Worm (Caenorhabditis elegans): Measurements from ENCODE around the gene F36H5.8.

The F36H5.8 gene

DNA sequence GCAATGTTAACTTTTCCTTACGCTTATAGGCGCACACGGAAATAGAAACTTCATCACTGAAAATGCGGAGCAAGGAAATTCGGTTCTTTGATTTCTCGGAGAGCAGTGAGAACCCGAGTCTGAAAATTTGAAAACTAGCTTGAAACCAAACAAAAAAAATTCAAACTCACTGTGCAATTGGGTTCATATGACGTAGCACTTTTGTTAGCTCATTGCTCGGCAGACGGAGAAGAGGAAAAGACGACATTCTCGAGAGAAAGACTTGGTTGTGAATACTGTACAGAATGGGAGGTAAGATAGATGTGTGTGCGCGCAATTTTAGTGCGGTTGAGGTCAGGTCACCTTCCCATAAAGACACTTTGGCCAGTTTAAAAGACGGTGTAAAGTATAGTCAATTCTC lies at the start of gene F36H5.8, which contains the start of gene F36H5.13:
Gene F36H5.8, minus strand, starts transcription at position 274 of the 400 bp plus-strand sequence.
Gene F36H5.13, minus strand, starts transcription at position 101 of the 400 bp plus-strand sequence.
- no peak for TF ChIP-seq ztf-1 (GFP tag; conservative IDR thresholded peaks at IDR 0.05)
- no peak for TF ChIP-seq mdl-1 (tag; optimal IDR thresholded peaks at IDR 0.05)
- no peak for TF ChIP-seq ceh-82 (tag; optimal IDR thresholded peaks at IDR 0.05)
- no peak for TF ChIP-seq nhr-12 (tag; optimal IDR thresholded peaks at IDR 0.05)
- TF ChIP-seq ZK546.5 (tag; optimal IDR thresholded peaks at IDR 0.05), result no peak
- no peak for TF ChIP-seq lsy-2 (tag; optimal IDR thresholded peaks at IDR 0.05)
- no peak for TF ChIP-seq dmd-4 (tag; optimal IDR thresholded peaks at IDR 0.05)
- no peak for TF ChIP-seq aly-2 (tag; optimal IDR thresholded peaks at IDR 0.05)
- no peak for TF ChIP-seq skn-1 (tag; optimal IDR thresholded peaks at IDR 0.05)
- no peak for TF ChIP-seq sem-4 (tag; optimal IDR thresholded peaks at IDR 0.05)
- no peak for TF ChIP-seq ama-1 (optimal IDR thresholded peaks at IDR 0.05)
- TF ChIP-seq F13H6.1 (tag; optimal IDR thresholded peaks at IDR 0.05), result no peak
- no peak for TF ChIP-seq crh-2 (tag; optimal IDR thresholded peaks at IDR 0.05)
- no peak for TF ChIP-seq ceh-16 (tag; optimal IDR thresholded peaks at IDR 0.05)
- no peak for TF ChIP-seq Y55F3AM.14 (GFP tag; optimal IDR thresholded peaks at IDR 0.05)

- TF ChIP-seq peb-1 (tag; optimal IDR thresholded peaks at IDR 0.05) (no peak), crh-2 (tag; optimal IDR thresholded peaks at IDR 0.05) (no peak), fos-1 (tag; optimal IDR thresholded peaks at IDR 0.05) (no peak), F13H6.1 (tag; optimal IDR thresholded peaks at IDR 0.05) (no peak), ztf-1 (GFP tag; conservative IDR thresholded peaks at IDR 0.05) (no peak), nhr-129 (tag; optimal IDR thresholded peaks at IDR 0.05) (no peak), lin-39 (tag; optimal IDR thresholded peaks at IDR 0.05) (no peak), elt-3 (tag; optimal IDR thresholded peaks at IDR 0.05) (no peak), nhr-6 (tag; optimal IDR thresholded peaks at IDR 0.05) (no peak), elt-1 (tag; optimal IDR thresholded peaks at IDR 0.05) (no peak)
Measured at ce11 chrII:1788087-1788486, 37.6 kb upstream of the F36H5.8 start, which contains the start of the genes C08F1.6 and fbxb-13. C08F1.6 (minus strand) TSS chrII:1788187. fbxb-13 (plus strand) TSS chrII:1788277.

DNA sequence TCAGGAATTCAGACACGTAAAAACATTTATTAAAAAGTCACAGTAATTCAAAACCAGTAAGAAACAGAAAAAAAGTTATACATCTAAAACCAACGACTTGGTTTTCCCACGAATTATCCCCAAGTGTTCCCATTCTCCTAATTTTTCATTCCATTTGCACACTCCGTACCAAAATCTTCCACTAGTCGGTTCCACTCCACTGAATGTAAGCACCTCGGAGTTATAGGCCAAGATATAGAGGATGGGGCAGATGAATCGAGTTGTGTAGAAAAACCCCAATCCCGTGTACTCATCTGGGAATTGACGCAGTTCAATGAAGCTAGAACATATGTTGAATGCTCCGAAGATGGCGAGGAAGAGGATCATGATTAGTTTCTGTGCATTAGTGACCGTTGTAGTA lies 36.7 kb upstream of the F36H5.8 start:
- TF ChIP-seq ceh-82 (tag; optimal IDR thresholded peaks at IDR 0.05) (no peak), nhr-21 (tag; optimal IDR thresholded peaks at IDR 0.05) (no peak), elt-1 (tag; optimal IDR thresholded peaks at IDR 0.05) (no peak), nhr-237 (tag; optimal IDR thresholded peaks at IDR 0.05) (no peak), nhr-10 (tag; optimal IDR thresholded peaks at IDR 0.05) (no peak), lin-39 (tag; optimal IDR thresholded peaks at IDR 0.05) (no peak), nhr-11 (tag; optimal IDR thresholded peaks at IDR 0.05) (no peak), skn-1 (tag; optimal IDR thresholded peaks at IDR 0.05) (no peak), alr-1 (tag; optimal IDR thresholded peaks at IDR 0.05) (no peak), lsy-2 (tag; optimal IDR thresholded peaks at IDR 0.05) (no peak), mbf-1 (tag; optimal IDR thresholded peaks at IDR 0.05) (no peak), fos-1 (tag; optimal IDR thresholded peaks at IDR 0.05) (no peak), aly-2 (tag; optimal IDR thresholded peaks at IDR 0.05) (no peak), sma-3 (GFP tag; optimal IDR thresholded peaks at IDR 0.05) (no peak), ztf-11 (tag; optimal IDR thresholded peaks at IDR 0.05) (no peak), nhr-25 (tag; optimal IDR thresholded peaks at IDR 0.05) (no peak), unc-39 (tag; optimal IDR thresholded peaks at IDR 0.05) (no peak), ama-1 (optimal IDR thresholded peaks at IDR 0.05) (no peak), peb-1 (tag; optimal IDR thresholded peaks at IDR 0.05) (no peak)

ce11 chrII:1786209-1786608 lies 35.7 kb upstream of the F36H5.8 start, which contains the start of gene C08F1.10:
C08F1.10 (minus strand) TSS chrII:1786309.
- no peak for TF ChIP-seq ZK546.5 (tag; optimal IDR thresholded peaks at IDR 0.05)
- TF ChIP-seq sma-3 (GFP tag; optimal IDR thresholded peaks at IDR 0.05), result no peak
- TF ChIP-seq ztf-11 (tag; optimal IDR thresholded peaks at IDR 0.05), result no peak
- TF ChIP-seq blmp-1 (tag; optimal IDR thresholded peaks at IDR 0.05; ENCODE audit: insufficient read depth), result no peak
- no peak for TF ChIP-seq nhr-6 (tag; optimal IDR thresholded peaks at IDR 0.05)
- no peak for TF ChIP-seq nhr-129 (tag; optimal IDR thresholded peaks at IDR 0.05)
- no peak for TF ChIP-seq sem-4 (tag; optimal IDR thresholded peaks at IDR 0.05)
- no peak for TF ChIP-seq nhr-12 (tag; optimal IDR thresholded peaks at IDR 0.05)
- TF ChIP-seq elt-3 (tag; optimal IDR thresholded peaks at IDR 0.05), result no peak
- no peak for TF ChIP-seq unc-55 (GFP tag; optimal IDR thresholded peaks at IDR 0.05)
- no peak for TF ChIP-seq mbf-1 (tag; optimal IDR thresholded peaks at IDR 0.05)
- TF ChIP-seq alr-1 (tag; optimal IDR thresholded peaks at IDR 0.05), result no peak
- no peak for TF ChIP-seq nhr-237 (tag; optimal IDR thresholded peaks at IDR 0.05)
- TF ChIP-seq fos-1 (tag; optimal IDR thresholded peaks at IDR 0.05), result no peak
- TF ChIP-seq Y55F3AM.14 (GFP tag; optimal IDR thresholded peaks at IDR 0.05), result no peak
- no peak for TF ChIP-seq lsy-2 (tag; optimal IDR thresholded peaks at IDR 0.05)
- TF ChIP-seq lin-39 (tag; optimal IDR thresholded peaks at IDR 0.05), result no peak

Measured in whole organism, L2 larva.